Fruit fly (Drosophila melanogaster) whole organism, prepupa: ENCODE results near the gene rn.

ENCODE experiments used
- Blimp-1 ChIP-seq: fragments of 200-800 bp; sonication (Bioruptor generic); optimal IDR thresholded peaks from 3 replicates; lab custom pipeline; 2017; ENCODE audit warnings: missing biosample characterization, missing genetic modification characterization, mild to moderate bottlenecking, moderate library complexity, missing genetic modification reagents
- CG31627 ChIP-seq: fragments of 200-800 bp; sonication (Bioruptor generic); optimal IDR thresholded peaks from 3 replicates; lab custom pipeline; 2016; ENCODE audit warnings: missing biosample characterization, missing genetic modification characterization
- CG34406 ChIP-seq: fragments of 200-800 bp; sonication (Bioruptor generic); optimal IDR thresholded peaks from 3 replicates; lab custom pipeline; 2016; ENCODE audit warnings: missing biosample characterization, missing genetic modification characterization
- CG6276 ChIP-seq: fragments of 200-800 bp; sonication (Bioruptor generic); optimal IDR thresholded peaks from 2 replicates; lab custom pipeline; 2017; ENCODE audit warnings: missing biosample characterization, mild to moderate bottlenecking, missing genetic modification characterization
- Ets21C ChIP-seq: fragments of 200-800 bp; sonication (Bioruptor generic); optimal IDR thresholded peaks from 3 replicates; lab custom pipeline; 2016; ENCODE audit warnings: missing biosample characterization, missing genetic modification characterization
- Sox102F ChIP-seq: fragments of 200-800 bp; sonication (Bioruptor generic); optimal IDR thresholded peaks from 2 replicates; lab custom pipeline; 2016; ENCODE audit warnings: missing biosample characterization, mild to moderate bottlenecking, missing genetic modification characterization
- cyc ChIP-seq: fragments of 200-800 bp; sonication (Bioruptor generic); optimal IDR thresholded peaks from 3 replicates; lab custom pipeline; 2016; ENCODE audit warnings: missing biosample characterization, missing genetic modification characterization
- dac ChIP-seq: fragments of 200-800 bp; sonication (Bioruptor generic); optimal IDR thresholded peaks from 2 replicates; lab custom pipeline; 2017; ENCODE audit warnings: missing biosample characterization, mild to moderate bottlenecking, missing genetic modification characterization
- eg ChIP-seq: fragments of 200-800 bp; sonication (Bioruptor generic); IDR thresholded peaks from 3 replicates; pipeline ENCODE4 v1.3.6; 2022; ENCODE audit warnings: missing biosample characterization, missing genetic modification characterization

- TF ChIP-seq dac (no peak), CG6276 (no peak), cyc (no peak), CG31627 (no peak), Ets21C (GFP tag; lab: Kevin White, UChicago) (no peak), Sox102F (GFP tag; lab: Kevin White, UChicago) (no peak), Blimp-1 (GFP tag; lab: Kevin White, UChicago) (no peak), CG34406 (GFP tag; lab: Kevin White, UChicago) (no peak), eg (GFP tag; lab: Robert Waterston, UW) (no peak)
Measured at dm6 chr3R:7246889-7247288, 62.5 kb downstream of the rn start, which contains the start of the genes Noc3 and CG10053.
